Fruit fly (Drosophila melanogaster): ENCODE measurements around the gene Edc3.
A peak's percentile ranks its signal among the peaks of the same experiment; 100 is the strongest.

Gene Edc3

dm6 chr3L:17485280-17485792 lies 44.3 kb downstream of the Edc3 start (continued):
- TF ChIP-seq unpg (GFP tag; optimal IDR thresholded peaks at IDR 0.05) (peak; percentile 85), MTF-1 (GFP tag; optimal IDR thresholded peaks at IDR 0.05; ENCODE audit: borderline replicate concordance) (peak; percentile 96), CG3281 (GFP tag; optimal IDR thresholded peaks at IDR 0.05) (peak; percentile 24), CG13123 (GFP tag; optimal IDR thresholded peaks at IDR 0.05) (peak; percentile 71), CG6765 (GFP tag; optimal IDR thresholded peaks at IDR 0.05) (no peak), CG4617 (GFP tag; optimal IDR thresholded peaks at IDR 0.05; ENCODE audit: borderline replicate concordance) (peak; percentile 29), Poxn (GFP tag; IDR thresholded peaks at IDR 0.05) (no peak), chif (GFP tag; optimal IDR thresholded peaks at IDR 0.05) (peak; percentile 55 to 60), Trl (optimal IDR thresholded peaks at IDR 0.05) (no peak), Trl (GFP tag; optimal IDR thresholded peaks at IDR 0.05) (peak; percentile 80), emc (GFP tag; optimal IDR thresholded peaks at IDR 0.05) (no peak), crp (GFP tag; optimal IDR thresholded peaks at IDR 0.05) (peak in 1 of 2 experiments; percentile 57), CG31365 (tag; optimal IDR thresholded peaks at IDR 0.05) (peak; percentile 80), dm (GFP tag; optimal IDR thresholded peaks at IDR 0.05) (no peak), CG15479 (GFP tag; optimal IDR thresholded peaks at IDR 0.05) (no peak), croc (GFP tag; conservative IDR thresholded peaks at IDR 0.05) (peak; percentile 46), H2.0 (GFP tag; IDR thresholded peaks at IDR 0.05) (no peak), CG7745 (tag; optimal IDR thresholded peaks at IDR 0.05) (peak; percentile 94), Chrac-16 (GFP tag; optimal IDR thresholded peaks at IDR 0.05) (peak; percentile 38), CG12391 (tag; optimal IDR thresholded peaks at IDR 0.05) (peak; percentile 63), Ptx1 (GFP tag; IDR thresholded peaks at IDR 0.05) (peak; percentile 35; the same call in 1 of the 2 replicates), Hand (GFP tag; optimal IDR thresholded peaks at IDR 0.05) (no peak), CG16863 (GFP tag; optimal IDR thresholded peaks at IDR 0.05) (peak; percentile 57), CG34224 (GFP tag; IDR thresholded peaks at IDR 0.05; ENCODE audit: partially characterized antibody) (no peak), Lpt (GFP tag; optimal IDR thresholded peaks at IDR 0.05) (no peak), klu (GFP tag; IDR thresholded peaks at IDR 0.05) (no peak), CG4424 (GFP tag; optimal IDR thresholded peaks at IDR 0.05) (peak; percentile 65), dimm (GFP tag; IDR thresholded peaks at IDR 0.05) (no peak), CTCF (GFP tag; optimal IDR thresholded peaks at IDR 0.05) (peak; percentile 59), corto (GFP tag; optimal IDR thresholded peaks at IDR 0.05) (no peak), lola (GFP tag; optimal IDR thresholded peaks at IDR 0.05) (peak in 1 of 3 experiments; percentile 86), nmo (GFP tag; optimal IDR thresholded peaks at IDR 0.05) (peak; percentile 57), cato (GFP tag; optimal IDR thresholded peaks at IDR 0.05; ENCODE audit: borderline replicate concordance) (peak; percentile 70), CG11247 (GFP tag; IDR thresholded peaks at IDR 0.05) (no peak), CG18599 (GFP tag; optimal IDR thresholded peaks at IDR 0.05) (peak; percentile 72), CG12744 (GFP tag; optimal IDR thresholded peaks at IDR 0.05) (peak; percentile 1), gce (GFP tag; IDR thresholded peaks at IDR 0.05) (peak; percentile 82; the same call in 2 of the 3 replicates), CG4854 (GFP tag; optimal IDR thresholded peaks at IDR 0.05) (peak; percentile 67), onecut (GFP tag; IDR thresholded peaks at IDR 0.05) (peak; percentile 84), CG2202 (tag; optimal IDR thresholded peaks at IDR 0.05) (peak; percentile 97), Bteb2 (GFP tag; optimal IDR thresholded peaks at IDR 0.05) (no peak), vvl (GFP tag; IDR thresholded peaks at IDR 0.05) (peak; percentile 66), Scr (GFP tag; IDR thresholded peaks at IDR 0.05; ENCODE audit: partially characterized antibody) (no peak), Drgx (GFP tag; IDR thresholded peaks at IDR 0.05) (peak; percentile 40; the same call in 1 of the 2 replicates), Sox100B (GFP tag; optimal IDR thresholded peaks at IDR 0.05) (peak; percentile 86), gro (GFP tag; optimal IDR thresholded peaks at IDR 0.05) (no peak), ac (GFP tag; optimal IDR thresholded peaks at IDR 0.05) (peak; percentile 92), mam (GFP tag; optimal IDR thresholded peaks at IDR 0.05) (no peak), crol (GFP tag; IDR thresholded peaks at IDR 0.05) (no peak), CG10431 (GFP tag; optimal IDR thresholded peaks at IDR 0.05) (peak; percentile 95), YL-1 (GFP tag; optimal IDR thresholded peaks at IDR 0.05) (peak; percentile 73)
